Fruit fly (Drosophila melanogaster) whole organism, embryonic: Measurements from ENCODE around the gene RunxB.
A peak's percentile ranks its signal among the peaks of the same experiment; 100 is the strongest.

ENCODE experiments used
- B-H1 ChIP-seq: fragments of 200-800 bp; sonication (Bioruptor generic); IDR thresholded peaks from 3 replicates; pipeline ENCODE4 v1.3.6; 2022; ENCODE audit warnings: missing biosample characterization, missing genetic modification characterization
- CG10147 ChIP-seq: fragments of 200-800 bp; sonication (Bioruptor generic); optimal IDR thresholded peaks from 2 replicates; lab custom pipeline; 2019; ENCODE audit warnings: missing biosample characterization, mild to moderate bottlenecking, missing genetic modification characterization, moderate library complexity
- CG10321 ChIP-seq: fragments of 200-800 bp; sonication (Bioruptor generic); IDR thresholded peaks from 2 replicates; pipeline ENCODE4 v1.3.6; 2022; ENCODE audit warnings: missing biosample characterization, missing genetic modification characterization
- CG10959 ChIP-seq: fragments of 200-800 bp; sonication (Bioruptor generic); IDR thresholded peaks from 2 replicates; pipeline ENCODE4 v1.3.6; 2022; ENCODE audit warnings: missing biosample characterization, missing genetic modification characterization
- CG12236 ChIP-seq: fragments of 200-800 bp; sonication (Bioruptor generic); optimal IDR thresholded peaks from 2 replicates; lab custom pipeline; 2016; ENCODE audit warnings: missing biosample characterization, missing genetic modification characterization
- CG14860 ChIP-seq: fragments of 200-800 bp; sonication (Bioruptor generic); IDR thresholded peaks from 3 replicates; pipeline ENCODE4 v1.3.6; 2022; ENCODE audit warnings: missing biosample characterization, missing genetic modification characterization; ENCODE audit not compliant: partially characterized antibody
- CG15696 ChIP-seq: fragments of 200-800 bp; sonication (Bioruptor generic); optimal IDR thresholded peaks from 2 replicates; lab custom pipeline; 2019; ENCODE audit warnings: missing biosample characterization, mild to moderate bottlenecking, missing genetic modification characterization, moderate library complexity
- CG17361 ChIP-seq: fragments of 200-800 bp; sonication (Bioruptor generic); IDR thresholded peaks from 3 replicates; pipeline ENCODE4 v1.3.6; 2022; ENCODE audit warnings: missing biosample characterization, missing genetic modification characterization
- CG18619 ChIP-seq: fragments of 200-800 bp; sonication (Bioruptor generic); optimal IDR thresholded peaks from 3 replicates; lab custom pipeline; 2017; ENCODE audit warnings: missing biosample characterization, mild to moderate bottlenecking, missing genetic modification characterization
- CG2202 ChIP-seq: fragments of 200-800 bp; sonication (Bioruptor generic); optimal IDR thresholded peaks from 2 replicates; lab custom pipeline; 2018; ENCODE audit warnings: missing biosample characterization, mild to moderate bottlenecking, missing genetic modification characterization
- CG2678 ChIP-seq: fragments of 200-800 bp; sonication (Bioruptor generic); optimal IDR thresholded peaks from 3 replicates; lab custom pipeline; 2019; ENCODE audit warnings: missing biosample characterization, mild to moderate bottlenecking, missing genetic modification characterization, moderate library complexity
- CG5953 ChIP-seq: fragments of 200-800 bp; sonication (Bioruptor generic); IDR thresholded peaks from 2 replicates; pipeline ENCODE4 v1.3.6; 2022; ENCODE audit warnings: missing biosample characterization, missing genetic modification characterization
- CG6272 ChIP-seq: fragments of 200-800 bp; sonication (Bioruptor generic); IDR thresholded peaks from 2 replicates; pipeline ENCODE4 v1.3.6; 2022; ENCODE audit warnings: missing biosample characterization, missing genetic modification characterization
- CG7271 ChIP-seq: fragments of 200-800 bp; sonication (Bioruptor generic); optimal IDR thresholded peaks from 2 replicates; lab custom pipeline; 2018; ENCODE audit warnings: missing biosample characterization, mild to moderate bottlenecking, missing genetic modification characterization, moderate library complexity
- CG8359 ChIP-seq: fragments of 200-800 bp; sonication (Bioruptor generic); optimal IDR thresholded peaks from 2 replicates; lab custom pipeline; 2017; ENCODE audit warnings: missing biosample characterization, mild to moderate bottlenecking, missing genetic modification characterization, borderline replicate concordance
- CG8478 ChIP-seq: fragments of >200 bp; optimal IDR thresholded peaks from 2 replicates; lab custom pipeline; 2018
- CG8765 ChIP-seq: fragments of 200-800 bp; sonication (Bioruptor generic); IDR thresholded peaks from 2 replicates; pipeline ENCODE4 v1.3.6; 2022; ENCODE audit warnings: missing biosample characterization, missing genetic modification characterization
- Dref ChIP-seq: fragments of 200-800 bp; sonication (Bioruptor generic); IDR thresholded peaks from 2 replicates; pipeline ENCODE4 v1.3.6; 2022; ENCODE audit warnings: missing biosample characterization, missing genetic modification characterization
- E2f1 ChIP-seq: fragments of 200-800 bp; sonication (Bioruptor generic); IDR thresholded peaks from 2 replicates; pipeline ENCODE4 v1.3.6; 2022; ENCODE audit warnings: missing biosample characterization, missing genetic modification characterization
- Elba2 ChIP-seq: fragments of 200-800 bp; sonication (Bioruptor generic); optimal IDR thresholded peaks from 3 replicates; lab custom pipeline; 2016; ENCODE audit warnings: missing biosample characterization, missing genetic modification characterization
- Gsc ChIP-seq: fragments of 200-800 bp; sonication (Bioruptor generic); IDR thresholded peaks from 2 replicates; pipeline ENCODE4 v1.3.6; 2022; ENCODE audit warnings: missing biosample characterization, missing genetic modification characterization
- Hr51 ChIP-seq, 2 experiments: fragments of 200-800 bp; sonication (Bioruptor generic); optimal IDR thresholded peaks; 2 replicates in 1 of 2; 3 replicates in 1 of 2; lab custom pipeline; 2016 to 2018; ENCODE audit warnings: missing biosample characterization in 2 of 2, missing genetic modification characterization in 2 of 2, mild to moderate bottlenecking in 1 of 2, moderate library complexity in 1 of 2
- MESR4 ChIP-seq: fragments of 200-800 bp; sonication (Bioruptor generic); optimal IDR thresholded peaks from 2 replicates; lab custom pipeline; 2018; ENCODE audit warnings: missing biosample characterization, mild to moderate bottlenecking, missing genetic modification characterization, moderate library complexity
- NC2β ChIP-seq: fragments of 200-800 bp; sonication (Bioruptor generic); optimal IDR thresholded peaks from 2 replicates; lab custom pipeline; 2016; ENCODE audit warnings: missing biosample characterization, missing genetic modification characterization
- Optix ChIP-seq: fragments of 200-800 bp; sonication (Bioruptor generic); IDR thresholded peaks from 3 replicates; pipeline ENCODE4 v1.3.6; 2022; ENCODE audit warnings: missing biosample characterization, missing genetic modification characterization
- Scr ChIP-seq: fragments of 200-800 bp; sonication (Bioruptor generic); IDR thresholded peaks from 2 replicates; pipeline ENCODE4 v1.3.6; 2022; ENCODE audit warnings: missing biosample characterization, missing genetic modification characterization; ENCODE audit not compliant: partially characterized antibody
- Sox102F ChIP-seq: fragments of 200-800 bp; sonication (Bioruptor generic); optimal IDR thresholded peaks from 2 replicates; lab custom pipeline; 2018; ENCODE audit warnings: missing biosample characterization, mild to moderate bottlenecking, missing genetic modification characterization, moderate library complexity
- TFAM ChIP-seq: fragments of 200-800 bp; sonication (Bioruptor generic); optimal IDR thresholded peaks from 2 replicates; lab custom pipeline; 2017; ENCODE audit warnings: missing biosample characterization, missing genetic modification characterization, inconsistent platforms
- Tbp ChIP-seq: fragments of >200 bp; optimal IDR thresholded peaks from 2 replicates; lab custom pipeline; 2018; ENCODE audit warnings: missing biosample characterization, missing genetic modification characterization
- Usf ChIP-seq: fragments of 200-800 bp; sonication (Bioruptor generic); optimal IDR thresholded peaks from 2 replicates; lab custom pipeline; 2017; ENCODE audit warnings: missing genotype, missing biosample characterization, missing genetic modification characterization
- ab ChIP-seq: fragments of 200-800 bp; sonication (Bioruptor generic); optimal IDR thresholded peaks from 2 replicates; lab custom pipeline; 2016; ENCODE audit warnings: missing biosample characterization, missing genetic modification characterization
- ato ChIP-seq: fragments of 200-800 bp; sonication (Bioruptor generic); IDR thresholded peaks from 2 replicates; pipeline ENCODE4 v1.3.6; 2022; ENCODE audit warnings: missing biosample characterization, missing genetic modification characterization; ENCODE audit not compliant: partially characterized antibody
- bcd ChIP-seq: fragments of 200-800 bp; sonication (Bioruptor generic); optimal IDR thresholded peaks from 2 replicates; lab custom pipeline; 2017; ENCODE audit warnings: missing biosample characterization, mild to moderate bottlenecking, missing genetic modification characterization
- chn ChIP-seq: fragments of 200-800 bp; sonication (Bioruptor generic); optimal IDR thresholded peaks from 2 replicates; lab custom pipeline; 2016; ENCODE audit warnings: missing biosample characterization, missing genetic modification characterization
- dm ChIP-seq: fragments of 200-800 bp; sonication (Bioruptor generic); optimal IDR thresholded peaks from 3 replicates; lab custom pipeline; 2016; ENCODE audit warnings: missing biosample characterization, missing genetic modification characterization
- emc ChIP-seq: fragments of 200-800 bp; sonication (Bioruptor generic); optimal IDR thresholded peaks from 2 replicates; lab custom pipeline; 2016; ENCODE audit warnings: missing biosample characterization, missing genetic modification characterization
- fd64A ChIP-seq: fragments of 200-800 bp; sonication (Bioruptor generic); optimal IDR thresholded peaks from 3 replicates; lab custom pipeline; 2018; ENCODE audit warnings: missing biosample characterization, mild to moderate bottlenecking, missing genetic modification characterization
- gsb ChIP-seq: fragments of 200-800 bp; sonication (Bioruptor generic); IDR thresholded peaks from 2 replicates; pipeline ENCODE4 v1.3.6; 2022; ENCODE audit warnings: missing biosample characterization, missing genetic modification characterization
- kni ChIP-seq: fragments of 200-800 bp; sonication (Bioruptor generic); optimal IDR thresholded peaks from 3 replicates; lab custom pipeline; 2017; ENCODE audit warnings: mild to moderate bottlenecking, missing biosample characterization, missing genetic modification reagents, missing genetic modification characterization
- lmd ChIP-seq: fragments of 200-800 bp; sonication (Bioruptor generic); IDR thresholded peaks from 2 replicates; pipeline ENCODE4 v1.3.6; 2022; ENCODE audit warnings: missing biosample characterization, missing genetic modification characterization
- nerfin-1 ChIP-seq: fragments of 200-800 bp; sonication (Bioruptor generic); optimal IDR thresholded peaks from 3 replicates; lab custom pipeline; 2019; ENCODE audit warnings: missing biosample characterization, mild to moderate bottlenecking, missing genetic modification characterization, moderate library complexity
- org-1 ChIP-seq: fragments of 200-800 bp; sonication (Bioruptor generic); optimal IDR thresholded peaks from 2 replicates; lab custom pipeline; 2017; ENCODE audit warnings: missing biosample characterization, missing genetic modification characterization
- repo ChIP-seq: fragments of 200-800 bp; sonication (Bioruptor generic); optimal IDR thresholded peaks from 2 replicates; lab custom pipeline; 2016; ENCODE audit warnings: missing biosample characterization, missing genetic modification characterization
- rib ChIP-seq: fragments of 200-800 bp; sonication (Bioruptor generic); IDR thresholded peaks from 2 replicates; pipeline ENCODE4 v1.3.6; 2022; ENCODE audit warnings: missing biosample characterization, missing genetic modification characterization
- scrt ChIP-seq: fragments of 200-800 bp; sonication (Bioruptor generic); optimal IDR thresholded peaks from 2 replicates; lab custom pipeline; 2018; ENCODE audit warnings: missing biosample characterization, mild to moderate bottlenecking, missing genetic modification characterization, moderate library complexity
- sens-2 ChIP-seq: fragments of 200-800 bp; sonication (Bioruptor generic); IDR thresholded peaks from 2 replicates; pipeline ENCODE4 v1.3.6; 2022; ENCODE audit warnings: missing biosample characterization, missing genetic modification characterization
- sna ChIP-seq: fragments of 200-800 bp; sonication (Bioruptor generic); IDR thresholded peaks from 2 replicates; pipeline ENCODE4 v1.3.6; 2022; ENCODE audit warnings: missing biosample characterization, missing genetic modification characterization; ENCODE audit not compliant: partially characterized antibody
- trem ChIP-seq: fragments of 200-800 bp; optimal IDR thresholded peaks from 3 replicates; lab custom pipeline; 2019; ENCODE audit warnings: missing biosample characterization, mild to moderate bottlenecking, missing genetic modification characterization, moderate library complexity
- trh ChIP-seq: fragments of 200-800 bp; sonication (Bioruptor generic); optimal IDR thresholded peaks from 2 replicates; lab custom pipeline; 2016; ENCODE audit warnings: missing biosample characterization, missing genetic modification characterization
- tup ChIP-seq: fragments of 200-800 bp; sonication (Bioruptor generic); optimal IDR thresholded peaks from 2 replicates; lab custom pipeline; 2016; ENCODE audit warnings: missing biosample characterization, mild to moderate bottlenecking, missing genetic modification characterization, moderate library complexity
- wek ChIP-seq: fragments of 200-800 bp; sonication (Bioruptor generic); optimal IDR thresholded peaks from 3 replicates; lab custom pipeline; 2018; ENCODE audit warnings: missing biosample characterization, mild to moderate bottlenecking, missing genetic modification characterization, moderate library complexity
- zen2 ChIP-seq: fragments of 200-800 bp; sonication (Bioruptor generic); IDR thresholded peaks from 3 replicates; pipeline ENCODE4 v1.3.6; 2022; ENCODE audit warnings: missing biosample characterization, missing genetic modification characterization; ENCODE audit not compliant: partially characterized antibody

RunxB gene

dm6 chrX:20488701-20489122 lies 49.6 kb upstream of the RunxB start (continued):
- peak; percentile 1 for TF ChIP-seq kni (GFP tag; lab: Kevin White, UChicago)
- TF ChIP-seq lmd: peak; percentile 46
- TF ChIP-seq TFAM (GFP tag; lab: Kevin White, UChicago): no peak
- no peak for TF ChIP-seq E2f1 (GFP tag; lab: Robert Waterston, UW)
- 0 out of 2 replicates have a peak, but pooled peaks have one; percentile 27 for TF ChIP-seq rib
- no peak for TF ChIP-seq sens-2 (GFP tag; lab: Robert Waterston, UW)
- no peak for TF ChIP-seq tup (GFP tag; lab: Kevin White, UChicago)
- TF ChIP-seq CG17361 (GFP tag; lab: Robert Waterston, UW): peak; percentile 79
- TF ChIP-seq CG7271 (tag; lab: Kevin White, UChicago): no peak
- TF ChIP-seq CG10959 (GFP tag; lab: Robert Waterston, UW): no peak
- TF ChIP-seq scrt (GFP tag; lab: Kevin White, UChicago): peak; percentile 18
- TF ChIP-seq Gsc (GFP tag; lab: Robert Waterston, UW): no peak
- peak; percentile 8 for TF ChIP-seq chn (GFP tag; lab: Kevin White, UChicago)
- TF ChIP-seq sna: no peak
- no peak for TF ChIP-seq ab
- no peak for TF ChIP-seq NC2β (GFP tag; lab: Kevin White, UChicago)
- peak; percentile 11 for TF ChIP-seq emc
- no peak for TF ChIP-seq CG14860
- no peak for TF ChIP-seq ato (GFP tag; lab: Robert Waterston, UW)
- TF ChIP-seq wek (GFP tag; lab: Kevin White, UChicago): no peak
- TF ChIP-seq nerfin-1: peak; percentile 67
- no peak for TF ChIP-seq zen2 (GFP tag; lab: Robert Waterston, UW)
- peak; percentile 6 for TF ChIP-seq repo (GFP tag; lab: Kevin White, UChicago)
- peak; percentile 21 for TF ChIP-seq dm (GFP tag; lab: Kevin White, UChicago)
- no peak for TF ChIP-seq CG8478 (lab: Kevin White, UChicago)
- TF ChIP-seq CG2678 (tag; lab: Kevin White, UChicago): peak; percentile 81
- TF ChIP-seq CG18619: peak; percentile 65
- no peak for TF ChIP-seq Optix (GFP tag; lab: Robert Waterston, UW)
- no peak for TF ChIP-seq Dref
- peak; percentile 56 for TF ChIP-seq Usf (GFP tag; lab: Kevin White, UChicago)
- TF ChIP-seq CG8765: no peak
- TF ChIP-seq Scr: no peak
- TF ChIP-seq trh (GFP tag; lab: Kevin White, UChicago): peak; percentile 6
- TF ChIP-seq CG15696 (tag; lab: Kevin White, UChicago): peak; percentile 37
- TF ChIP-seq Tbp (GFP tag; lab: Kevin White, UChicago): no peak
- no peak for TF ChIP-seq MESR4 (GFP tag; lab: Kevin White, UChicago)
- no peak for TF ChIP-seq fd64A (GFP tag; lab: Kevin White, UChicago)
- TF ChIP-seq CG10147 (GFP tag; lab: Kevin White, UChicago): peak; percentile 54
- TF ChIP-seq gsb: no peak
- TF ChIP-seq Elba2 (GFP tag; lab: Kevin White, UChicago): peak; percentile 36
- TF ChIP-seq Sox102F (GFP tag; lab: Kevin White, UChicago): peak; percentile 61
- peak in 1 of 2 experiments; percentile 70 for TF ChIP-seq Hr51 (GFP tag; optimal IDR thresholded peaks at IDR 0.05; lab: Kevin White, UChicago)
- TF ChIP-seq B-H1 (GFP tag; lab: Robert Waterston, UW): no peak
- TF ChIP-seq trem (tag; lab: Kevin White, UChicago): peak; percentile 37
- no peak for TF ChIP-seq CG12236
- TF ChIP-seq org-1: peak; percentile 54
- TF ChIP-seq CG2202: peak; percentile 33
- no peak for TF ChIP-seq CG6272 (GFP tag; lab: Robert Waterston, UW)
- TF ChIP-seq CG5953 (GFP tag; lab: Robert Waterston, UW): no peak
- peak; percentile 65 for TF ChIP-seq bcd (GFP tag; lab: Kevin White, UChicago)
- TF ChIP-seq CG10321 (GFP tag; lab: Robert Waterston, UW): no peak
- TF ChIP-seq CG8359 (GFP tag; lab: Kevin White, UChicago): no peak
